Worm (Caenorhabditis elegans) whole organism, L4 larva: ENCODE results near the gene cam-1.

Source experiments
- T20F7.1 ChIP-seq: fragments of 200-800 bp; sonication (Bioruptor generic); optimal IDR thresholded peaks from 2 replicates; lab custom pipeline; 2018; ENCODE audit warnings: mild to moderate bottlenecking, missing genetic modification characterization, missing compliant biosample characterization
- T26A8.4 ChIP-seq: fragments of 200-800 bp; sonication (Bioruptor generic); IDR thresholded peaks from 2 replicates; pipeline ENCODE4 v1.3.6; 2022; ENCODE audit warnings: missing genetic modification characterization, missing compliant biosample characterization
- ZK546.5 ChIP-seq, 2 experiments: sonication (generic microtip); optimal IDR thresholded peaks; 2 replicates each; lab custom pipeline; 2017; ENCODE audit warnings: missing biosample characterization in 2 of 2, missing genetic modification characterization in 2 of 2
- aha-1 ChIP-seq: fragments of 150-350 bp; peaks from one replicate; lab custom pipeline; 2014; ENCODE audit warnings: missing biosample characterization, missing genetic modification characterization
- ama-1 ChIP-seq: fragments of 150-350 bp; optimal IDR thresholded peaks from 2 replicates; lab custom pipeline; 2014; ENCODE audit warnings: inconsistent platforms, mixed read lengths
- ceh-44 ChIP-seq: fragments of 200-800 bp; sonication (Bioruptor generic); IDR thresholded peaks from 2 replicates; pipeline ENCODE4 v1.3.6; 2022; ENCODE audit warnings: missing genetic modification reagents, missing genetic modification characterization, missing compliant biosample characterization
- daf-16 ChIP-seq, 3 experiments: sonication (generic microtip); optimal IDR thresholded peaks; 2 replicates each; lab custom pipeline; 2016 to 2017; ENCODE audit warnings: missing genetic modification characterization in 3 of 3, missing genetic modification reagents in 3 of 3, mild to moderate bottlenecking in 2 of 3, missing compliant biosample characterization in 2 of 3, missing biosample characterization in 1 of 3, moderate library complexity in 1 of 3
- daf-8 ChIP-seq: fragments of 200-800 bp; sonication (Bioruptor generic); IDR thresholded peaks from 2 replicates; pipeline ENCODE4 v1.3.6; 2022; ENCODE audit warnings: missing genetic modification characterization, missing compliant biosample characterization
- dmd-9 ChIP-seq: fragments of 200-800 bp; sonication (Bioruptor generic); IDR thresholded peaks from 2 replicates; pipeline ENCODE4 v1.3.6; 2022; ENCODE audit warnings: missing genetic modification reagents, missing genetic modification characterization, missing compliant biosample characterization
- dve-1 ChIP-seq: sonication (generic microtip); optimal IDR thresholded peaks from 2 replicates; lab custom pipeline; 2017; ENCODE audit warnings: antibody characterized with exemption, mild to moderate bottlenecking, missing genetic modification characterization, missing compliant biosample characterization; ENCODE audit not compliant: insufficient read depth
- fkh-10 ChIP-seq: fragments of 150-350 bp; optimal IDR thresholded peaks from 2 replicates; lab custom pipeline; 2014; ENCODE audit warnings: missing biosample characterization, missing genetic modification reagents, missing genetic modification characterization
- hif-1 ChIP-seq, 2 experiments: sonication (generic microtip); optimal IDR thresholded peaks; 2 replicates each; lab custom pipeline; 2016 to 2017; ENCODE audit warnings: missing compliant biosample characterization in 2 of 2, missing genetic modification characterization in 2 of 2, missing genetic modification reagents in 2 of 2, missing genotype in 2 of 2, mild to moderate bottlenecking in 1 of 2
- hlh-30 ChIP-seq: sonication (generic microtip); optimal IDR thresholded peaks from 2 replicates; lab custom pipeline; 2017; ENCODE audit warnings: antibody characterized with exemption, mild to moderate bottlenecking, missing genetic modification characterization, missing compliant biosample characterization; ENCODE audit not compliant: insufficient read depth
- jun-1 ChIP-seq: fragments of 150-350 bp; optimal IDR thresholded peaks from 2 replicates; lab custom pipeline; 2014; ENCODE audit warnings: missing biosample characterization, missing genetic modification reagents, missing genetic modification characterization
- lin-13 ChIP-seq: fragments of 150-350 bp; optimal IDR thresholded peaks from 2 replicates; lab custom pipeline; 2014; ENCODE audit warnings: missing biosample characterization, missing genetic modification reagents, missing genetic modification characterization
- lin-39 ChIP-seq: fragments of 150-350 bp; optimal IDR thresholded peaks from 2 replicates; lab custom pipeline; 2014; ENCODE audit warnings: missing biosample characterization, missing genetic modification reagents, missing genetic modification characterization
- lsy-2 ChIP-seq, 2 experiments: fragments of 150-350 bp in 1 of 2; sonication (generic microtip) in 1 of 2; optimal IDR thresholded peaks; 2 replicates each; lab custom pipeline; 2014 to 2017; ENCODE audit warnings: missing biosample characterization in 2 of 2, missing genetic modification characterization in 2 of 2
- mdl-1 ChIP-seq, 2 experiments: fragments of 150-350 bp in 1 of 2; sonication (generic microtip) in 1 of 2; optimal IDR thresholded peaks; 2 replicates each; lab custom pipeline; 2014 to 2017; ENCODE audit warnings: missing biosample characterization in 2 of 2, missing genetic modification characterization in 2 of 2
- mes-2 ChIP-seq: sonication (generic microtip); optimal IDR thresholded peaks from 2 replicates; lab custom pipeline; 2016; ENCODE audit warnings: missing genotype, mild to moderate bottlenecking, missing genetic modification characterization, missing compliant biosample characterization; ENCODE audit not compliant: poor library complexity, severe bottlenecking
- nhr-10 ChIP-seq: fragments of 150-350 bp; optimal IDR thresholded peaks from 2 replicates; lab custom pipeline; 2014; ENCODE audit warnings: missing biosample characterization, missing genetic modification characterization
- nhr-102 ChIP-seq: sonication (generic microtip); optimal IDR thresholded peaks from 2 replicates; lab custom pipeline; 2016; ENCODE audit warnings: mild to moderate bottlenecking, missing genetic modification characterization, moderate library complexity, missing compliant biosample characterization
- nhr-111 ChIP-seq: fragments of 200-800 bp; sonication (Bioruptor generic); optimal IDR thresholded peaks from 2 replicates; lab custom pipeline; 2018; ENCODE audit warnings: mild to moderate bottlenecking, missing genetic modification characterization, missing compliant biosample characterization
- nhr-237 ChIP-seq: sonication (generic microtip); optimal IDR thresholded peaks from 2 replicates; lab custom pipeline; 2017; ENCODE audit warnings: missing biosample characterization, missing genetic modification characterization
- nhr-25 ChIP-seq: sonication (generic microtip); optimal IDR thresholded peaks from 2 replicates; lab custom pipeline; 2017; ENCODE audit warnings: missing genetic modification characterization, mild to moderate bottlenecking, missing compliant biosample characterization, antibody characterized with exemption, moderate library complexity, borderline replicate concordance; ENCODE audit not compliant: insufficient read depth
- nhr-28 ChIP-seq: fragments of 150-350 bp; optimal IDR thresholded peaks from 2 replicates; lab custom pipeline; 2014; ENCODE audit warnings: missing biosample characterization, missing genetic modification characterization
- nhr-41 ChIP-seq: fragments of 200-800 bp; sonication (Bioruptor generic); IDR thresholded peaks from 2 replicates; pipeline ENCODE4 v1.3.6; 2022; ENCODE audit warnings: missing genetic modification reagents, missing genetic modification characterization, missing compliant biosample characterization
- nhr-42 ChIP-seq: fragments of 200-800 bp; sonication (Bioruptor generic); IDR thresholded peaks from 2 replicates; pipeline ENCODE4 v1.3.6; 2022; ENCODE audit warnings: missing genetic modification characterization, missing compliant biosample characterization
- nhr-6 ChIP-seq: fragments of 150-350 bp; optimal IDR thresholded peaks from 2 replicates; lab custom pipeline; 2014; ENCODE audit warnings: missing biosample characterization, missing genetic modification characterization
- nhr-76 ChIP-seq: fragments of 150-350 bp; optimal IDR thresholded peaks from 2 replicates; lab custom pipeline; 2014; ENCODE audit warnings: missing biosample characterization, missing genetic modification characterization
- nhr-77 ChIP-seq: fragments of 150-350 bp; optimal IDR thresholded peaks from 2 replicates; lab custom pipeline; 2014; ENCODE audit warnings: missing biosample characterization, missing genetic modification characterization
- pha-4 ChIP-seq, 2 experiments: fragments of 150-350 bp in 1 of 2; fragments of 200-800 bp in 1 of 2; sonication (Bioruptor generic) in 1 of 2; IDR thresholded peaks in 1 of 2; optimal IDR thresholded peaks in 1 of 2; 2 replicates each; pipeline versions ENCODE4 v1.3.6 to Lab custom; 2014 to 2022; ENCODE audit warnings: missing genetic modification characterization in 2 of 2, missing genetic modification reagents in 2 of 2, missing biosample characterization in 1 of 2, missing compliant biosample characterization in 1 of 2
- php-3 ChIP-seq: fragments of 200-800 bp; sonication (Bioruptor generic); IDR thresholded peaks from 2 replicates; pipeline ENCODE4 v1.3.6; 2022; ENCODE audit warnings: missing genetic modification reagents, missing genetic modification characterization, missing compliant biosample characterization
- pqm-1 ChIP-seq: sonication (generic microtip); optimal IDR thresholded peaks from 2 replicates; lab custom pipeline; 2017; ENCODE audit warnings: missing biosample characterization, missing genetic modification characterization
- rbr-2 ChIP-seq: sonication (generic microtip); optimal IDR thresholded peaks from 2 replicates; lab custom pipeline; 2016; ENCODE audit warnings: missing genotype, missing genetic modification characterization, missing compliant biosample characterization
- saeg-2 ChIP-seq: fragments of 200-800 bp; sonication (Bioruptor generic); IDR thresholded peaks from 2 replicates; pipeline ENCODE4 v1.3.6; 2022; ENCODE audit warnings: missing genetic modification reagents, missing genetic modification characterization, missing compliant biosample characterization
- sdz-12 ChIP-seq: fragments of 200-800 bp; sonication (Bioruptor generic); optimal IDR thresholded peaks from 2 replicates; lab custom pipeline; 2018; ENCODE audit warnings: mild to moderate bottlenecking, missing genetic modification characterization, missing compliant biosample characterization
- skn-1 ChIP-seq: fragments of 150-350 bp; optimal IDR thresholded peaks from 2 replicates; lab custom pipeline; 2014; ENCODE audit warnings: missing biosample characterization, missing genetic modification characterization
- snpc-1.2 ChIP-seq: fragments of 200-800 bp; sonication (Bioruptor generic); IDR thresholded peaks from 2 replicates; pipeline ENCODE4 v1.3.6; 2022; ENCODE audit warnings: missing genetic modification reagents, missing genetic modification characterization, missing compliant biosample characterization
- tag-97 ChIP-seq: fragments of 200-800 bp; sonication (Bioruptor generic); IDR thresholded peaks from 2 replicates; pipeline ENCODE4 v1.3.6; 2022; ENCODE audit warnings: missing genetic modification characterization, missing compliant biosample characterization
- unc-62 ChIP-seq, 3 experiments: fragments of 150-350 bp in 1 of 3; sonication (generic microtip); optimal IDR thresholded peaks in 2 of 3; peaks in 1 of 3; 1 replicate in 1 of 3; 2 replicates in 2 of 3; lab custom pipeline; 2014 to 2017; ENCODE audit warnings: missing biosample characterization in 3 of 3, missing genetic modification characterization in 3 of 3, missing genetic modification reagents in 3 of 3, missing genotype in 1 of 3
- zfp-2 ChIP-seq: sonication (generic microtip); optimal IDR thresholded peaks from 2 replicates; lab custom pipeline; 2016; ENCODE audit warnings: mild to moderate bottlenecking, missing genetic modification characterization, missing compliant biosample characterization
- zfp-3 ChIP-seq: fragments of 200-800 bp; sonication (Bioruptor generic); conservative IDR thresholded peaks from 2 replicates; pipeline ENCODE4 v1.3.6; 2022; ENCODE audit warnings: missing genetic modification reagents, missing genetic modification characterization, missing compliant biosample characterization
- zip-2 ChIP-seq: fragments of 150-350 bp; optimal IDR thresholded peaks from 2 replicates; lab custom pipeline; 2014; ENCODE audit warnings: missing biosample characterization, missing genetic modification characterization
- ztf-7 ChIP-seq: fragments of 150-350 bp; optimal IDR thresholded peaks from 2 replicates; lab custom pipeline; 2014; ENCODE audit warnings: missing biosample characterization, missing genetic modification characterization

cam-1 gene

DNA sequence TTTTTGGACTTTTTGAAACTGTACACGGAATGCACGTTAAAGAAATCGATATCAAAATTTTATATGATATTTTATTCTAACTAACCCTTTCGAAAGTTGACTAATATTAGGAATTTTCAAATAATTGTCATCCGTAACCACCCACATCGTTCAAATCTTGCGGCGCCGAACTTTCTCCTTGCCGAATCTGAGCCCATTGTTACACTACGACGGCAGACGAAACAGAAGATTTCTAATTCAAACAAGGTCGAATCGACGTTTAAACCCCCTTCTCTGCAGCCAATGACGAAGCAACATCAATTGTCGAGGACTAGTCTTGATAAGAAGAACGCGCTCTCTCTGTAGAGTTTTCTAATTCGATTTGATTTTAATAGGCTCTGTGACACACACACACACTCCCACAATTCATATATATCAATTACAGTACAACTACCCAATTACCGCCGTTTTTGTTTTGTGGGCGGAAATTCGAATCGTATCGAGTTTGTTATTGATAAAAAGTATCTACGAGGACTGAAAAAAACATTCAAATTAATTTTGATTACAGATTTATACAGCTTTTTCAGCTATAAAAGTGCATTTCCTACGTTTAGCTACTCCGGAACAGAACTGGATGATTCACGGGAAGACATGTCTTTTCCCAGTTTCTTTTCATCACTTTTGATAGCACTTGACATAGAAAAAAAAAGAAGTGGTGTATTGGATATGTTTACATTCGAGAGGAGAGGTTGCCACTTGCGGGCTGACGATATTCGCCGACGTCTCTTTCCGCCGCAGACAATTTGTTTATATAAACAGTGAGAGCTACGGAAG lies 25.5 kb downstream of the cam-1 start (continued):
- no peak for TF ChIP-seq nhr-237 (tag; lab: Kevin White, UChicago)
- TF ChIP-seq nhr-77 (tag; lab: Kevin White, UChicago), result no peak
- no peak; the same call in 1 of the 2 replicates for TF ChIP-seq T26A8.4 (GFP tag; lab: Robert Waterston, UW)
- no peak for TF ChIP-seq dmd-9 (GFP tag; lab: Robert Waterston, UW)
- no peak for TF ChIP-seq nhr-102 (tag; lab: Kevin White, UChicago)
- no peak for TF ChIP-seq ceh-44 (GFP tag; lab: Robert Waterston, UW)
- peak; percentile 38 to 97 for TF ChIP-seq unc-62 (GFP tag; optimal IDR thresholded peaks at IDR 0.05 in 1 of 2; lab: Kevin White, UChicago)
- no peak for TF ChIP-seq unc-62 (tag; optimal IDR thresholded peaks at IDR 0.05; lab: Kevin White, UChicago)
- no peak for TF ChIP-seq zip-2 (tag; lab: Kevin White, UChicago)
- TF ChIP-seq nhr-6 (tag; lab: Kevin White, UChicago), result no peak
- no peak for TF ChIP-seq nhr-41 (GFP tag; lab: Robert Waterston, UW)
- TF ChIP-seq dve-1 (tag; lab: Kevin White, UChicago), result no peak
- no peak for TF ChIP-seq hlh-30 (tag; lab: Kevin White, UChicago)
- no peak for TF ChIP-seq zfp-3 (GFP tag; lab: Robert Waterston, UW)
- TF ChIP-seq rbr-2 (tag; lab: Kevin White, UChicago), result no peak
- no peak for TF ChIP-seq nhr-76 (tag; lab: Kevin White, UChicago)
- TF ChIP-seq nhr-10, result no peak
- peak; percentile 76 for TF ChIP-seq aha-1
- peak; percentile 80 for TF ChIP-seq pqm-1 (tag; lab: Kevin White, UChicago)
- TF ChIP-seq skn-1 (tag; lab: Kevin White, UChicago), result no peak
- no peak for TF ChIP-seq sdz-12 (GFP tag; lab: Kevin White, UChicago)
- no peak for TF ChIP-seq lin-13
- TF ChIP-seq ama-1 (lab: Kevin White, UChicago), result peak; percentile 76
- TF ChIP-seq jun-1, result no peak
- no peak for TF ChIP-seq nhr-42 (GFP tag; lab: Robert Waterston, UW)
- peak; percentile 33; the same call in 1 of the 2 replicates for TF ChIP-seq php-3 (GFP tag; lab: Robert Waterston, UW)
- peak; percentile 24 for TF ChIP-seq nhr-25 (tag; lab: Kevin White, UChicago)
- TF ChIP-seq nhr-28, result peak; percentile 66
- peak; percentile 51 for TF ChIP-seq mes-2
- no peak for TF ChIP-seq lin-39 (tag; lab: Kevin White, UChicago)
- TF ChIP-seq daf-8, result no peak
- no peak for TF ChIP-seq T20F7.1 (GFP tag; lab: Kevin White, UChicago)
- TF ChIP-seq mdl-1 (tag; optimal IDR thresholded peaks at IDR 0.05; lab: Kevin White, UChicago), result no peak
- TF ChIP-seq fkh-10 (GFP tag; lab: Kevin White, UChicago), result no peak
- TF ChIP-seq zfp-2 (tag; lab: Kevin White, UChicago), result no peak
- TF ChIP-seq ztf-7 (tag; lab: Kevin White, UChicago), result no peak
- TF ChIP-seq pha-4 (GFP tag; IDR thresholded peaks at IDR 0.05; lab: Robert Waterston, UW), result no peak
- TF ChIP-seq pha-4 (tag; optimal IDR thresholded peaks at IDR 0.05; lab: Kevin White, UChicago), result peak; percentile 51
- TF ChIP-seq snpc-1.2 (GFP tag; lab: Robert Waterston, UW), result no peak
- no peak for TF ChIP-seq tag-97 (GFP tag; lab: Robert Waterston, UW)
- TF ChIP-seq nhr-111 (GFP tag; lab: Kevin White, UChicago), result no peak
- TF ChIP-seq hif-1 (tag; optimal IDR thresholded peaks at IDR 0.05; lab: Kevin White, UChicago), result no peak
- no peak for TF ChIP-seq daf-16 (GFP tag; optimal IDR thresholded peaks at IDR 0.05; lab: Kevin White, UChicago)
- peak; percentile 46 for TF ChIP-seq daf-16 (tag; optimal IDR thresholded peaks at IDR 0.05; lab: Kevin White, UChicago)
- no peak for TF ChIP-seq ZK546.5 (tag; optimal IDR thresholded peaks at IDR 0.05; lab: Kevin White, UChicago)
- no peak for TF ChIP-seq saeg-2 (GFP tag; lab: Robert Waterston, UW)
- peak in 1 of 2 experiments; percentile 52 for TF ChIP-seq lsy-2 (tag; optimal IDR thresholded peaks at IDR 0.05; lab: Kevin White, UChicago)
